Fruit fly (Drosophila melanogaster) whole organism, embryonic: ENCODE measurements around the gene Nup160.

Experiments
- Atf3 ChIP-seq: fragments of 200-800 bp; sonication (Bioruptor generic); optimal IDR thresholded peaks from 3 replicates; lab custom pipeline; 2016; ENCODE audit warnings: missing biosample characterization, missing genetic modification characterization
- CG10274 ChIP-seq: fragments of 200-800 bp; sonication (Bioruptor generic); optimal IDR thresholded peaks from 3 replicates; lab custom pipeline; 2017; ENCODE audit warnings: missing biosample characterization, mild to moderate bottlenecking, missing genetic modification characterization
- CG10654 ChIP-seq: fragments of 200-800 bp; sonication (Bioruptor generic); optimal IDR thresholded peaks from 2 replicates; lab custom pipeline; 2016; ENCODE audit warnings: missing biosample characterization, missing genetic modification characterization
- CG13287 ChIP-seq: fragments of 200-800 bp; sonication (Bioruptor generic); IDR thresholded peaks from 2 replicates; pipeline ENCODE4 v1.3.6; 2022; ENCODE audit warnings: missing biosample characterization, missing genetic modification characterization; ENCODE audit not compliant: partially characterized antibody
- CG14860 ChIP-seq: fragments of 200-800 bp; sonication (Bioruptor generic); IDR thresholded peaks from 3 replicates; pipeline ENCODE4 v1.3.6; 2022; ENCODE audit warnings: missing biosample characterization, missing genetic modification characterization; ENCODE audit not compliant: partially characterized antibody
- CG15479 ChIP-seq: fragments of 200-800 bp; sonication (Bioruptor generic); optimal IDR thresholded peaks from 3 replicates; lab custom pipeline; 2019; ENCODE audit warnings: missing biosample characterization, mild to moderate bottlenecking, missing genetic modification characterization, moderate library complexity
- CG16863 ChIP-seq: fragments of 200-800 bp; sonication (Bioruptor generic); optimal IDR thresholded peaks from 3 replicates; lab custom pipeline; 2016; ENCODE audit warnings: missing biosample characterization, missing genetic modification characterization
- CG2116 ChIP-seq: fragments of 200-800 bp; sonication (Bioruptor generic); optimal IDR thresholded peaks from 3 replicates; lab custom pipeline; 2018; ENCODE audit warnings: missing biosample characterization, mild to moderate bottlenecking, missing genetic modification characterization
- CG2712 ChIP-seq: fragments of 200-800 bp; optimal IDR thresholded peaks from 3 replicates; lab custom pipeline; 2019; ENCODE audit warnings: missing biosample characterization, mild to moderate bottlenecking, missing genetic modification characterization, moderate library complexity
- CG31365 ChIP-seq: fragments of 200-800 bp; sonication (Bioruptor generic); optimal IDR thresholded peaks from 2 replicates; lab custom pipeline; 2018; ENCODE audit warnings: missing biosample characterization, mild to moderate bottlenecking, missing genetic modification characterization
- CG3726 ChIP-seq: fragments of 200-800 bp; sonication (Bioruptor generic); IDR thresholded peaks from 3 replicates; pipeline ENCODE4, ENCODE4 v1.3.6; 2022; ENCODE audit warnings: missing biosample characterization, missing genetic modification characterization
- CG4617 ChIP-seq: fragments of 200-800 bp; sonication (Bioruptor generic); optimal IDR thresholded peaks from 3 replicates; lab custom pipeline; 2016; ENCODE audit warnings: missing biosample characterization, missing genetic modification characterization, borderline replicate concordance
- CG4854 ChIP-seq: fragments of 200-800 bp; sonication (Bioruptor generic); optimal IDR thresholded peaks from 2 replicates; lab custom pipeline; 2016; ENCODE audit warnings: missing biosample characterization, missing genetic modification characterization, inconsistent platforms
- CG8924 ChIP-seq: fragments of 200-800 bp; optimal IDR thresholded peaks from 3 replicates; lab custom pipeline; 2019; ENCODE audit warnings: missing biosample characterization, mild to moderate bottlenecking, missing genetic modification characterization, moderate library complexity
- D ChIP-seq, 2 experiments: fragments of 200-800 bp in 1 of 2; fragments of >200 bp in 1 of 2; sonication (Bioruptor generic) in 1 of 2; optimal IDR thresholded peaks; 2 replicates in 1 of 2; 3 replicates in 1 of 2; lab custom pipeline; 2017; ENCODE audit warnings: mild to moderate bottlenecking in 1 of 2, missing biosample characterization in 1 of 2, missing genetic modification characterization in 1 of 2, missing genetic modification reagents in 1 of 2
- Dll ChIP-seq: fragments of 200-800 bp; sonication (Bioruptor generic); IDR thresholded peaks from 4 replicates; pipeline ENCODE4 v1.3.6; 2022; ENCODE audit warnings: missing biosample characterization, missing genetic modification characterization; ENCODE audit not compliant: partially characterized antibody
- Eip74EF ChIP-seq, 2 experiments: fragments of 200-800 bp in 1 of 2; fragments of >200 bp in 1 of 2; sonication (Bioruptor generic) in 1 of 2; optimal IDR thresholded peaks; 2 replicates each; lab custom pipeline; 2017 to 2019; ENCODE audit warnings: missing biosample characterization in 2 of 2, missing genetic modification characterization in 2 of 2, mild to moderate bottlenecking in 1 of 2, moderate library complexity in 1 of 2
- HLH3B ChIP-seq: fragments of 200-800 bp; sonication (Bioruptor generic); IDR thresholded peaks from 2 replicates; pipeline ENCODE4 v1.3.6; 2022; ENCODE audit warnings: missing biosample characterization, missing genetic modification characterization
- Hr39 ChIP-seq: fragments of >200 bp; optimal IDR thresholded peaks from 2 replicates; lab custom pipeline; 2017
- Jarid2 ChIP-seq: fragments of 200-800 bp; sonication (Bioruptor generic); optimal IDR thresholded peaks from 3 replicates; lab custom pipeline; 2017; ENCODE audit warnings: mild to moderate bottlenecking, missing biosample characterization, missing genetic modification reagents, missing genetic modification characterization
- Lpt ChIP-seq: fragments of >200 bp; optimal IDR thresholded peaks from 2 replicates; lab custom pipeline; 2018; ENCODE audit warnings: missing biosample characterization, missing genetic modification characterization
- MBD-R2 ChIP-seq: fragments of 200-800 bp; sonication (Bioruptor generic); IDR thresholded peaks from 2 replicates; pipeline ENCODE4 v1.3.6; 2022; ENCODE audit warnings: missing biosample characterization, missing genetic modification characterization
- Neu2 ChIP-seq: fragments of 200-800 bp; sonication (Bioruptor generic); optimal IDR thresholded peaks from 3 replicates; lab custom pipeline; 2016; ENCODE audit warnings: missing biosample characterization, missing genetic modification characterization, borderline replicate concordance
- Nf-YA ChIP-seq: fragments of 200-800 bp; sonication (Bioruptor generic); IDR thresholded peaks from 2 replicates; pipeline ENCODE4 v1.3.6; 2022; ENCODE audit warnings: missing biosample characterization, missing genetic modification characterization
- Sox102F ChIP-seq: fragments of 200-800 bp; sonication (Bioruptor generic); optimal IDR thresholded peaks from 2 replicates; lab custom pipeline; 2018; ENCODE audit warnings: missing biosample characterization, mild to moderate bottlenecking, missing genetic modification characterization, moderate library complexity
- Tbp ChIP-seq: fragments of >200 bp; optimal IDR thresholded peaks from 2 replicates; lab custom pipeline; 2018; ENCODE audit warnings: missing biosample characterization, missing genetic modification characterization
- Xbp1 ChIP-seq: fragments of 200-800 bp; sonication (Bioruptor generic); optimal IDR thresholded peaks from 3 replicates; lab custom pipeline; 2016; ENCODE audit warnings: missing biosample characterization, mild to moderate bottlenecking, missing genetic modification characterization
- ase ChIP-seq: fragments of 200-800 bp; sonication (Bioruptor generic); IDR thresholded peaks from 3 replicates; pipeline ENCODE4 v1.3.6; 2022; ENCODE audit warnings: missing biosample characterization, missing genetic modification characterization
- ato ChIP-seq: fragments of 200-800 bp; sonication (Bioruptor generic); IDR thresholded peaks from 2 replicates; pipeline ENCODE4 v1.3.6; 2022; ENCODE audit warnings: missing biosample characterization, missing genetic modification characterization; ENCODE audit not compliant: partially characterized antibody
- crol ChIP-seq: fragments of 200-800 bp; sonication (Bioruptor generic); IDR thresholded peaks from 2 replicates; pipeline ENCODE4 v1.3.6; 2022; ENCODE audit warnings: missing biosample characterization, missing genetic modification characterization
- da ChIP-seq: fragments of 200-800 bp; sonication (Bioruptor generic); optimal IDR thresholded peaks from 2 replicates; lab custom pipeline; 2016; ENCODE audit warnings: missing biosample characterization, missing genetic modification characterization
- dpn ChIP-seq, 2 experiments: fragments of 200-800 bp; sonication (Bioruptor generic); optimal IDR thresholded peaks; 3 replicates each; lab custom pipeline; 2016; ENCODE audit warnings: missing biosample characterization in 2 of 2, missing genetic modification characterization in 2 of 2
- emc ChIP-seq: fragments of 200-800 bp; sonication (Bioruptor generic); optimal IDR thresholded peaks from 2 replicates; lab custom pipeline; 2016; ENCODE audit warnings: missing biosample characterization, missing genetic modification characterization
- exex ChIP-seq: fragments of 200-800 bp; sonication (Bioruptor generic); optimal IDR thresholded peaks from 4 replicates; lab custom pipeline; 2018; ENCODE audit warnings: missing biosample characterization, mild to moderate bottlenecking, missing genetic modification characterization, moderate library complexity
- jumu ChIP-seq: fragments of 200-800 bp; sonication (Bioruptor generic); optimal IDR thresholded peaks from 3 replicates; lab custom pipeline; 2016; ENCODE audit warnings: missing biosample characterization, missing genetic modification characterization
- kni ChIP-seq: fragments of 200-800 bp; sonication (Bioruptor generic); optimal IDR thresholded peaks from 3 replicates; lab custom pipeline; 2017; ENCODE audit warnings: mild to moderate bottlenecking, missing biosample characterization, missing genetic modification reagents, missing genetic modification characterization
- lab ChIP-seq: fragments of 200-800 bp; sonication (Bioruptor generic); optimal IDR thresholded peaks from 3 replicates; lab custom pipeline; 2017; ENCODE audit warnings: missing biosample characterization, missing genetic modification characterization, mild to moderate bottlenecking, moderate library complexity, missing genetic modification reagents
- onecut ChIP-seq: fragments of 200-800 bp; sonication (Bioruptor generic); IDR thresholded peaks from 2 replicates; pipeline ENCODE4 v1.3.6; 2022; ENCODE audit warnings: missing biosample characterization, missing genetic modification characterization
- pan ChIP-seq, 4 experiments: fragments of >200 bp in 3 of 4; fragments of 200-800 bp in 1 of 4; sonication (Bioruptor generic) in 1 of 4; optimal IDR thresholded peaks in 3 of 4; IDR thresholded peaks in 1 of 4; 2 replicates each; pipeline versions ENCODE4 v1.3.6 to Lab custom; 2017 to 2022; ENCODE audit warnings: missing biosample characterization in 2 of 4, missing genetic modification characterization in 2 of 4, mixed read lengths in 1 of 4
- ranshi ChIP-seq: fragments of 200-800 bp; sonication (Bioruptor generic); IDR thresholded peaks from 2 replicates; pipeline ENCODE4 v1.3.6; 2022; ENCODE audit warnings: missing biosample characterization, missing genetic modification characterization
- run ChIP-seq: fragments of 200-800 bp; sonication (Bioruptor generic); optimal IDR thresholded peaks from 3 replicates; lab custom pipeline; 2018; ENCODE audit warnings: missing biosample characterization, mild to moderate bottlenecking, missing genetic modification characterization
- sc ChIP-seq, 3 experiments: fragments of >200 bp in 2 of 3; fragments of 200-800 bp in 1 of 3; sonication (Bioruptor generic) in 1 of 3; optimal IDR thresholded peaks; 2 replicates in 2 of 3; 3 replicates in 1 of 3; lab custom pipeline; 2017; ENCODE audit warnings: mild to moderate bottlenecking in 1 of 3, missing biosample characterization in 1 of 3, missing genetic modification characterization in 1 of 3, missing genetic modification reagents in 1 of 3
- slou ChIP-seq: fragments of 200-800 bp; sonication (Bioruptor generic); optimal IDR thresholded peaks from 3 replicates; lab custom pipeline; 2016; ENCODE audit warnings: missing biosample characterization, missing genetic modification characterization
- tin ChIP-seq: fragments of 200-800 bp; sonication (Bioruptor generic); optimal IDR thresholded peaks from 3 replicates; lab custom pipeline; 2016; ENCODE audit warnings: missing biosample characterization, missing genetic modification characterization
- tio ChIP-seq: fragments of 200-800 bp; sonication (Bioruptor generic); optimal IDR thresholded peaks from 2 replicates; lab custom pipeline; 2017; ENCODE audit warnings: missing biosample characterization, missing genetic modification characterization, inconsistent platforms
- tup ChIP-seq: fragments of 200-800 bp; sonication (Bioruptor generic); optimal IDR thresholded peaks from 2 replicates; lab custom pipeline; 2016; ENCODE audit warnings: missing biosample characterization, mild to moderate bottlenecking, missing genetic modification characterization, moderate library complexity
- zen2 ChIP-seq: fragments of 200-800 bp; sonication (Bioruptor generic); IDR thresholded peaks from 3 replicates; pipeline ENCODE4 v1.3.6; 2022; ENCODE audit warnings: missing biosample characterization, missing genetic modification characterization; ENCODE audit not compliant: partially characterized antibody
- zfh2 ChIP-seq: fragments of 200-800 bp; sonication (Bioruptor generic); optimal IDR thresholded peaks from 2 replicates; lab custom pipeline; 2016; ENCODE audit warnings: missing biosample characterization, missing genetic modification characterization

Gene Nup160

dm6 chr2L:11106562-11106962, 17.0 kb upstream of the Nup160 start, which contains the start of gene Reps (continued):
- TF ChIP-seq CG10274 (GFP tag; lab: Kevin White, UChicago) (peak; percentile 92), MBD-R2 (GFP tag; lab: Robert Waterston, UW) (peak; percentile 99), D (optimal IDR thresholded peaks at IDR 0.05; lab: Kevin White, UChicago) (no peak), D (GFP tag; optimal IDR thresholded peaks at IDR 0.05; lab: Kevin White, UChicago) (peak; percentile 99), kni (GFP tag; lab: Kevin White, UChicago) (no peak), Sox102F (GFP tag; lab: Kevin White, UChicago) (peak; percentile 98), Hr39 (lab: Kevin White, UChicago) (no peak), zfh2 (GFP tag; lab: Kevin White, UChicago) (peak; percentile 98), jumu (peak; percentile 98), CG8924 (tag; lab: Kevin White, UChicago) (peak; percentile 98), dpn (GFP tag; optimal IDR thresholded peaks at IDR 0.05; lab: Kevin White, UChicago) (peak; percentile 99), CG13287 (peak; percentile 81), CG2712 (peak; percentile 99), tin (GFP tag; lab: Kevin White, UChicago) (peak; percentile 99), da (GFP tag; lab: Kevin White, UChicago) (peak; percentile 95), tup (GFP tag; lab: Kevin White, UChicago) (peak; percentile 97), Atf3 (peak; percentile 99), CG15479 (peak; percentile 78), CG14860 (GFP tag; lab: Robert Waterston, UW) (0 out of 3 replicates have a peak, but pooled peaks have one; percentile 43), crol (peak; percentile 82), Eip74EF (GFP tag; optimal IDR thresholded peaks at IDR 0.05; lab: Kevin White, UChicago) (peak in 1 of 2 experiments; percentile 95), pan (optimal IDR thresholded peaks at IDR 0.05; lab: Kevin White, UChicago) (no peak), pan (GFP tag; optimal IDR thresholded peaks at IDR 0.05 in 1 of 2, IDR thresholded peaks at IDR 0.05 in 1 of 2) (peak in 1 of 2 experiments; percentile 99), sc (optimal IDR thresholded peaks at IDR 0.05; lab: Kevin White, UChicago) (no peak), sc (GFP tag; optimal IDR thresholded peaks at IDR 0.05; lab: Kevin White, UChicago) (peak; percentile 99), slou (GFP tag; lab: Kevin White, UChicago) (peak; percentile 99), ranshi (GFP tag; lab: Robert Waterston, UW) (peak; percentile 99), ase (GFP tag; lab: Robert Waterston, UW) (peak; percentile 99), Jarid2 (GFP tag; lab: Kevin White, UChicago) (peak; percentile 90), CG2116 (GFP tag; lab: Kevin White, UChicago) (peak; percentile 94), lab (GFP tag; lab: Kevin White, UChicago) (peak; percentile 99), Tbp (GFP tag; lab: Kevin White, UChicago) (no peak), CG31365 (tag; lab: Kevin White, UChicago) (peak; percentile 89), Lpt (GFP tag; lab: Kevin White, UChicago) (no peak), exex (tag; lab: Kevin White, UChicago) (peak; percentile 87), zen2 (GFP tag; lab: Robert Waterston, UW) (peak; percentile 15; the same call in 1 of the 3 replicates), CG10654 (GFP tag; lab: Kevin White, UChicago) (peak; percentile 99), CG4617 (GFP tag; lab: Kevin White, UChicago) (peak; percentile 99), Neu2 (GFP tag; lab: Kevin White, UChicago) (peak; percentile 89), tio (GFP tag; lab: Kevin White, UChicago) (peak; percentile 99), onecut (peak; percentile 95), ato (peak; percentile 20; the same call in 1 of the 2 replicates), CG16863 (GFP tag; lab: Kevin White, UChicago) (peak; percentile 97), run (peak; percentile 93), Xbp1 (peak; percentile 99), HLH3B (GFP tag; lab: Robert Waterston, UW) (peak; percentile 99), Nf-YA (GFP tag; lab: Robert Waterston, UW) (peak; percentile 96), emc (GFP tag; lab: Kevin White, UChicago) (peak; percentile 93), CG3726 (GFP tag; lab: Robert Waterston, UW) (peak; percentile 98), Dll (peak; percentile 74), CG4854 (peak; percentile 97)
